Fruit fly (Drosophila melanogaster): ENCODE measurements around the gene CG14330.

The CG14330 gene

dm6 chr3R:17415439-17415838 is 41.1 kb downstream of the CG14330 start, which contains the start of gene CG5866:
TSS of gene CG5866 (plus strand) at chr3R:17415739.
- TF ChIP-seq Abd-B (GFP tag; optimal IDR thresholded peaks at IDR 0.05) (no peak), lola (GFP tag; optimal IDR thresholded peaks at IDR 0.05) (no peak), GATAd (GFP tag; optimal IDR thresholded peaks at IDR 0.05) (no peak), Mio (GFP tag; optimal IDR thresholded peaks at IDR 0.05) (no peak), rgr (GFP tag; optimal IDR thresholded peaks at IDR 0.05) (no peak), br (GFP tag; optimal IDR thresholded peaks at IDR 0.05) (no peak), Vsx2 (GFP tag; optimal IDR thresholded peaks at IDR 0.05; ENCODE audit: partially characterized antibody) (no peak), sage (GFP tag; optimal IDR thresholded peaks at IDR 0.05) (no peak), tai (GFP tag; optimal IDR thresholded peaks at IDR 0.05) (no peak), dl (GFP tag; optimal IDR thresholded peaks at IDR 0.05; ENCODE audit: insufficient read depth in 1 of 2, partially characterized antibody in 2 of 2) (no peak), dmrt93B (GFP tag; optimal IDR thresholded peaks at IDR 0.05) (no peak)

- TF ChIP-seq fru (GFP tag; optimal IDR thresholded peaks at IDR 0.05) (no peak), sage (GFP tag; optimal IDR thresholded peaks at IDR 0.05) (no peak), woc (GFP tag; optimal IDR thresholded peaks at IDR 0.05) (no peak), Jra (GFP tag; optimal IDR thresholded peaks at IDR 0.05) (no peak), HLH106 (tag; optimal IDR thresholded peaks at IDR 0.05) (no peak), Hr78 (GFP tag; optimal IDR thresholded peaks at IDR 0.05) (no peak), Mio (GFP tag; optimal IDR thresholded peaks at IDR 0.05) (no peak), tai (GFP tag; optimal IDR thresholded peaks at IDR 0.05) (no peak), usp (GFP tag; optimal IDR thresholded peaks at IDR 0.05) (no peak), CG32264 (GFP tag; optimal IDR thresholded peaks at IDR 0.05) (no peak), Hr83 (GFP tag; optimal IDR thresholded peaks at IDR 0.05; ENCODE audit: poor library complexity, severe bottlenecking) (no peak), Vsx2 (GFP tag; optimal IDR thresholded peaks at IDR 0.05; ENCODE audit: partially characterized antibody) (no peak), Dif (GFP tag; optimal IDR thresholded peaks at IDR 0.05; ENCODE audit: partially characterized antibody) (no peak)
These were observed 43.0 kb downstream of the CG14330 start, which contains the start of gene CG42822 for dm6 chr3R:17413601-17414000. TSS of gene CG42822 (plus strand) at chr3R:17413901.

dm6 chr3R:17412458-17413127 is 44.0 kb downstream of the CG14330 start, which contains the start of gene CG42821:
TSS of gene CG42821 (plus strand) at chr3R:17413077.
- TF ChIP-seq CG9705 (GFP tag; optimal IDR thresholded peaks at IDR 0.05): no peak
- TF ChIP-seq Hr83 (GFP tag; optimal IDR thresholded peaks at IDR 0.05; ENCODE audit: poor library complexity, severe bottlenecking): no peak
- no peak for TF ChIP-seq h (GFP tag; optimal IDR thresholded peaks at IDR 0.05)
- TF ChIP-seq foxo (GFP tag; optimal IDR thresholded peaks at IDR 0.05): no peak
- no peak for TF ChIP-seq Jra (GFP tag; optimal IDR thresholded peaks at IDR 0.05)
- TF ChIP-seq brk (GFP tag; optimal IDR thresholded peaks at IDR 0.05): no peak
- no peak for TF ChIP-seq usp (GFP tag; optimal IDR thresholded peaks at IDR 0.05)
- no peak for TF ChIP-seq CG32264 (GFP tag; optimal IDR thresholded peaks at IDR 0.05)
- TF ChIP-seq dsf (GFP tag; optimal IDR thresholded peaks at IDR 0.05; ENCODE audit: borderline replicate concordance): no peak
- no peak for TF ChIP-seq Dfd (GFP tag; optimal IDR thresholded peaks at IDR 0.05)
- no peak for TF ChIP-seq woc (GFP tag; optimal IDR thresholded peaks at IDR 0.05)
- no peak for TF ChIP-seq HLH106 (tag; optimal IDR thresholded peaks at IDR 0.05)
- TF ChIP-seq br (GFP tag; optimal IDR thresholded peaks at IDR 0.05): no peak
- TF ChIP-seq lola (GFP tag; optimal IDR thresholded peaks at IDR 0.05): no peak
- no peak for TF ChIP-seq Mio (GFP tag; optimal IDR thresholded peaks at IDR 0.05)
- TF ChIP-seq CrebA (GFP tag; optimal IDR thresholded peaks at IDR 0.05; ENCODE audit: borderline replicate concordance): no peak
- TF ChIP-seq Myc (optimal IDR thresholded peaks at IDR 0.05): no peak
- TF ChIP-seq rgr (GFP tag; optimal IDR thresholded peaks at IDR 0.05): no peak
- no peak for TF ChIP-seq pan (optimal IDR thresholded peaks at IDR 0.05)
- no peak for TF ChIP-seq fru (GFP tag; optimal IDR thresholded peaks at IDR 0.05)

dm6 chr3R:17410808-17411207 is 45.8 kb downstream of the CG14330 start, which contains the start of gene CG5863:
TSS of gene CG5863 (plus strand) at chr3R:17411108.
- TF ChIP-seq GATAd (GFP tag; optimal IDR thresholded peaks at IDR 0.05) (no peak), Vsx2 (GFP tag; optimal IDR thresholded peaks at IDR 0.05; ENCODE audit: partially characterized antibody) (no peak), psq (GFP tag; optimal IDR thresholded peaks at IDR 0.05) (no peak), fru (GFP tag; optimal IDR thresholded peaks at IDR 0.05) (no peak), CrebA (GFP tag; optimal IDR thresholded peaks at IDR 0.05; ENCODE audit: borderline replicate concordance) (no peak), usp (GFP tag; optimal IDR thresholded peaks at IDR 0.05) (no peak), pan (optimal IDR thresholded peaks at IDR 0.05) (no peak), Jra (GFP tag; optimal IDR thresholded peaks at IDR 0.05) (no peak), dmrt93B (GFP tag; optimal IDR thresholded peaks at IDR 0.05) (no peak), h (GFP tag; optimal IDR thresholded peaks at IDR 0.05) (no peak), CG9705 (GFP tag; optimal IDR thresholded peaks at IDR 0.05) (no peak), ey (GFP tag; optimal IDR thresholded peaks at IDR 0.05) (no peak), Myc (optimal IDR thresholded peaks at IDR 0.05) (no peak), sage (GFP tag; optimal IDR thresholded peaks at IDR 0.05) (no peak), tai (GFP tag; optimal IDR thresholded peaks at IDR 0.05) (no peak), Sp1 (GFP tag; optimal IDR thresholded peaks at IDR 0.05) (no peak), brk (GFP tag; optimal IDR thresholded peaks at IDR 0.05) (no peak)
